Fruit fly (Drosophila melanogaster): Measurements from ENCODE around the gene CG17746.

The CG17746 gene

DNA sequence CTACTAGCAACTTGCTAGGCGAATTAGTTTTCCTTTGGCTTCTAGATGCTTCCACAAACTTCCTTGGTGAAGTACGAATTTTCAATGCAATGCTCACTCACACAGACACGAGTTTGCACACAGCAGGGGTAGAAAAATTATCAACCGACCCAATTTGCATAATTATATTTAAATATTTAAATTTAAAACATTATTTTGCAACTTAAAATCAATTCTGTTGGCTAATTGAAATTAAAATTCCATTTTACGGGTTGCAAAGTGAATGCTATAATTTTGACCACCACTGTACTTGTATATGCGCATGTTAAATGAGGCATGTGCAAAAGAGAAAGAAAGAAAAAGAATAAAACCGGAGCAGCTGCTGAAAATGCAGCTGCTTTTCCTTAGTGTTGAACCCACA is 45.3 kb downstream of the CG17746 start (continued):
- TF ChIP-seq dm (GFP tag; optimal IDR thresholded peaks at IDR 0.05) (no peak), Xbp1 (GFP tag; optimal IDR thresholded peaks at IDR 0.05) (peak; percentile 93), CG10209 (GFP tag; optimal IDR thresholded peaks at IDR 0.05) (peak; percentile 92), sens-2 (GFP tag; IDR thresholded peaks at IDR 0.05) (peak; percentile 92), CG3838 (GFP tag; optimal IDR thresholded peaks at IDR 0.05) (peak; percentile 56), H2.0 (GFP tag; IDR thresholded peaks at IDR 0.05) (peak; percentile 90), CG4617 (GFP tag; optimal IDR thresholded peaks at IDR 0.05; ENCODE audit: borderline replicate concordance) (peak; percentile 61), ewg (GFP tag; optimal IDR thresholded peaks at IDR 0.05) (peak; percentile 94), exex (tag; optimal IDR thresholded peaks at IDR 0.05) (peak; percentile 58), MBD-R2 (GFP tag; IDR thresholded peaks at IDR 0.05) (peak; percentile 76), CG30431 (GFP tag; optimal IDR thresholded peaks at IDR 0.05) (peak; percentile 84), BtbVII (GFP tag; optimal IDR thresholded peaks at IDR 0.05) (peak; percentile 95), CG10654 (GFP tag; optimal IDR thresholded peaks at IDR 0.05) (peak; percentile 87), kah (GFP tag; optimal IDR thresholded peaks at IDR 0.05) (peak; percentile 88), CG7357 (GFP tag; IDR thresholded peaks at IDR 0.05) (peak; percentile 82), CG7556 (GFP tag; optimal IDR thresholded peaks at IDR 0.05) (peak; percentile 92), CG18011 (GFP tag; optimal IDR thresholded peaks at IDR 0.05) (peak; percentile 70), CG2889 (GFP tag; IDR thresholded peaks at IDR 0.05) (peak; percentile 81), CG13287 (GFP tag; IDR thresholded peaks at IDR 0.05; ENCODE audit: partially characterized antibody) (no peak), unpg (GFP tag; optimal IDR thresholded peaks at IDR 0.05) (peak; percentile 95), dpn (GFP tag; optimal IDR thresholded peaks at IDR 0.05) (peak; percentile 40 to 92), twi (tag; optimal IDR thresholded peaks at IDR 0.05) (peak; percentile 77), Oaz (GFP tag; IDR thresholded peaks at IDR 0.05) (peak; percentile 86), Neu2 (GFP tag; optimal IDR thresholded peaks at IDR 0.05; ENCODE audit: borderline replicate concordance) (no peak), CG1603 (tag; optimal IDR thresholded peaks at IDR 0.05) (peak; percentile 88), cas (GFP tag; IDR thresholded peaks at IDR 0.05) (peak; percentile 82), CG6813 (GFP tag; optimal IDR thresholded peaks at IDR 0.05) (peak; percentile 94), CG12391 (tag; optimal IDR thresholded peaks at IDR 0.05) (peak; percentile 95), D19B (GFP tag; optimal IDR thresholded peaks at IDR 0.05) (peak; percentile 79), HHEX (GFP tag; optimal IDR thresholded peaks at IDR 0.05) (peak; percentile 94), CG2202 (tag; optimal IDR thresholded peaks at IDR 0.05) (peak; percentile 87), prd (optimal IDR thresholded peaks at IDR 0.05) (no peak), prd (GFP tag; IDR thresholded peaks at IDR 0.05) (peak; percentile 97), gsb (GFP tag; IDR thresholded peaks at IDR 0.05) (peak; percentile 93), CG7372 (GFP tag; IDR thresholded peaks at IDR 0.05) (peak; percentile 92), CG12104 (GFP tag; optimal IDR thresholded peaks at IDR 0.05) (peak; percentile 89), Hand (GFP tag; optimal IDR thresholded peaks at IDR 0.05) (peak; percentile 90), Fer2 (tag; optimal IDR thresholded peaks at IDR 0.05) (peak; percentile 77), CG10959 (GFP tag; IDR thresholded peaks at IDR 0.05) (peak; percentile 93), kay (GFP tag; optimal IDR thresholded peaks at IDR 0.05) (peak; percentile 80), tup (GFP tag; optimal IDR thresholded peaks at IDR 0.05) (peak; percentile 77), ems (GFP tag; optimal IDR thresholded peaks at IDR 0.05) (peak; percentile 63), kni (GFP tag; optimal IDR thresholded peaks at IDR 0.05) (peak; percentile 4), CG6765 (GFP tag; optimal IDR thresholded peaks at IDR 0.05) (peak; percentile 86), Ets65A (GFP tag) (peak; percentile 37), Antp (GFP tag; optimal IDR thresholded peaks at IDR 0.05) (peak; percentile 39), CG6254 (GFP tag; optimal IDR thresholded peaks at IDR 0.05) (peak; percentile 93), CG12299 (tag; optimal IDR thresholded peaks at IDR 0.05) (peak; percentile 93), dysf (GFP tag; IDR thresholded peaks at IDR 0.05) (peak; percentile 94), tap (tag; optimal IDR thresholded peaks at IDR 0.05) (peak; percentile 92), CG5245 (GFP tag; optimal IDR thresholded peaks at IDR 0.05) (peak; percentile 87)

Data from whole organism, embryonic.